Worm (Caenorhabditis elegans): ENCODE results near the gene bra-2.

DNA sequence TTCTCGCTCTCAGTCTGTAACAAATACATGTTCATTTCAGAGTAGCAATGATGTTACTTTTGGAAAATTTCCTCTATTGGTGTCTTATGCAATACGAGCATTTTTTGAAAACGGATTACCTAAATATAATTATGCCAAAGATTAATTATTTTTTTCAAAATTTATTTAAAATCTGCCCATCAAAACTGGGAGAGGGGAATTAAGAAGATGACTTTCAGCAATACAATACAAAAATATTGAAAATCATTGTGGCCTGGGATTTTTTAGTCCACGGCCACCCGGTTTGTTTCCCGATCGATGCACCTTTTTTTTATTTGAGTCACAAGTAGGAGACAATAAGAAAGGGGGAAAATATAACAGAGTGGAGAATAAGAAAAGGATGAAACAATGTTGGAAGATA, 26.9 kb downstream of the bra-2 start, which contains the start of gene fbxa-56:
- TF ChIP-seq ztf-18 (tag; optimal IDR thresholded peaks at IDR 0.05) (no peak), unc-62 (GFP tag; optimal IDR thresholded peaks at IDR 0.05) (no peak), Y95B8A.8 (GFP tag; IDR thresholded peaks at IDR 0.05) (no peak), nfya-1 (tag; optimal IDR thresholded peaks at IDR 0.05; ENCODE audit: borderline replicate concordance, insufficient read depth) (no peak)
